Worm (Caenorhabditis elegans) whole organism, mixed stage, embryonic: ENCODE measurements around the gene luc-7L3.

Experiments
- elt-1 ChIP-seq: sonication (generic microtip); optimal IDR thresholded peaks from 2 replicates; lab custom pipeline; 2017; ENCODE audit warnings: missing genetic modification characterization, mild to moderate bottlenecking, missing compliant biosample characterization, antibody characterized with exemption, moderate library complexity, borderline replicate concordance; ENCODE audit not compliant: insufficient read depth
- elt-3 ChIP-seq: fragments of 150-350 bp; optimal IDR thresholded peaks from 2 replicates; lab custom pipeline; 2014; ENCODE audit warnings: missing biosample characterization, missing genetic modification characterization
- mab-5 ChIP-seq: fragments of 150-350 bp; optimal IDR thresholded peaks from 2 replicates; lab custom pipeline; 2014; ENCODE audit warnings: missing biosample characterization, missing genetic modification characterization
- nhr-2 ChIP-seq: fragments of 150-350 bp; optimal IDR thresholded peaks from 2 replicates; lab custom pipeline; 2014; ENCODE audit warnings: missing biosample characterization, missing genetic modification characterization
- nhr-28 ChIP-seq: fragments of 150-350 bp; optimal IDR thresholded peaks from 2 replicates; lab custom pipeline; 2014; ENCODE audit warnings: missing biosample characterization, missing genetic modification characterization
- nhr-76 ChIP-seq: sonication (generic microtip); optimal IDR thresholded peaks from 2 replicates; lab custom pipeline; 2017; ENCODE audit warnings: missing biosample characterization, missing genetic modification characterization
- pha-4 ChIP-seq: fragments of 150-350 bp; optimal IDR thresholded peaks from 2 replicates; lab custom pipeline; 2018; ENCODE audit warnings: missing biosample characterization, missing genetic modification reagents, missing genetic modification characterization
- sem-2 ChIP-seq: fragments of 200-800 bp; sonication (Bioruptor generic); optimal IDR thresholded peaks from 2 replicates; lab custom pipeline; 2018; ENCODE audit warnings: mild to moderate bottlenecking, missing genetic modification characterization, missing compliant biosample characterization
- snpc-4 ChIP-seq: fragments of 150-350 bp; optimal IDR thresholded peaks from 2 replicates; lab custom pipeline; 2014; ENCODE audit warnings: missing biosample characterization, missing genetic modification characterization
- unc-62 ChIP-seq: fragments of 150-350 bp; optimal IDR thresholded peaks from 2 replicates; lab custom pipeline; 2014; ENCODE audit warnings: missing biosample characterization, missing genetic modification reagents, missing genetic modification characterization

DNA sequence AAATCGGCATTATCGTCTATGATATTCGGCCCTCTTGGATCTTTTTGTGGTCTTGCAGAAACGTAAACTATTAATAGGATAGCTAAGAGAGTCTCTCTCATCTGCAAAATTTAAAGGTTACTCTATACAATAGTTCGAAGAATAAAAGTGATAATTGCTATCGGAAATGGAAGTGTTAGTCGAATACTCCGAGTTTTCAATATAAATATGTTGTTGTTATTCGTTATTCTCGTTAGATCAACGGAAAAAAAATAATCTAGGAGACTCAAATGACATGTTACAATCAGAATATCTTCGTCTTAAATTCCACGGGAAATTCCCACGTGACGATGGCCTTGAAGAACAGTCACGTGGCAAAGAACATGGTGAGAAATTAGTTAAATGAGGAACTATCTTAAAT, 42.6 kb downstream of the luc-7L3 start, which contains the start of gene tre-5:
- no peak for TF ChIP-seq elt-3 (tag; lab: Kevin White, UChicago)
- TF ChIP-seq nhr-28 (tag; lab: Kevin White, UChicago): no peak
- TF ChIP-seq unc-62: no peak
- TF ChIP-seq elt-1: no peak
- TF ChIP-seq sem-2 (GFP tag; lab: Kevin White, UChicago): no peak
- no peak for TF ChIP-seq nhr-2 (tag; lab: Kevin White, UChicago)
- TF ChIP-seq nhr-76 (tag; lab: Kevin White, UChicago): no peak
- no peak for TF ChIP-seq snpc-4
- no peak for TF ChIP-seq mab-5
- no peak for TF ChIP-seq pha-4
